Worm (Caenorhabditis elegans) whole organism, L1 larva: Measurements from ENCODE around the gene K05B2.4.

Experiments used
- C16A3.4 ChIP-seq: fragments of 150-350 bp; optimal IDR thresholded peaks from 2 replicates; lab custom pipeline; 2014; ENCODE audit warnings: missing biosample characterization, missing genetic modification characterization
- C34B4.2 ChIP-seq: sonication (generic microtip); optimal IDR thresholded peaks from 2 replicates; lab custom pipeline; 2017; ENCODE audit warnings: mild to moderate bottlenecking, missing genetic modification characterization, missing compliant biosample characterization
- F16B12.6 ChIP-seq: fragments of 150-350 bp; optimal IDR thresholded peaks from 2 replicates; lab custom pipeline; 2014; ENCODE audit warnings: missing biosample characterization, missing genetic modification characterization
- Y116A8C.19 ChIP-seq: sonication (generic microtip); optimal IDR thresholded peaks from 2 replicates; lab custom pipeline; 2016; ENCODE audit warnings: missing compliant biosample characterization, missing genetic modification characterization, borderline replicate concordance
- alr-1 ChIP-seq: fragments of 200-800 bp; sonication (Bioruptor generic); optimal IDR thresholded peaks from 2 replicates; lab custom pipeline; 2018; ENCODE audit warnings: borderline replicate concordance, mild to moderate bottlenecking, missing genetic modification characterization, missing compliant biosample characterization
- ceh-88 ChIP-seq: fragments of 200-800 bp; sonication (Bioruptor generic); IDR thresholded peaks from 2 replicates; pipeline ENCODE4 v1.3.6; 2022; ENCODE audit warnings: missing genetic modification characterization, missing compliant biosample characterization
- ceh-90 ChIP-seq: sonication (generic microtip); optimal IDR thresholded peaks from 2 replicates; lab custom pipeline; 2016; ENCODE audit warnings: missing genetic modification characterization, missing compliant biosample characterization
- ces-1 ChIP-seq: fragments of 150-350 bp; optimal IDR thresholded peaks from 2 replicates; lab custom pipeline; 2014; ENCODE audit warnings: missing biosample characterization, missing genetic modification reagents, missing genetic modification characterization
- dsc-1 ChIP-seq: sonication (generic microtip); optimal IDR thresholded peaks from 2 replicates; lab custom pipeline; 2016; ENCODE audit warnings: mild to moderate bottlenecking, missing genetic modification characterization, missing compliant biosample characterization
- elt-2 ChIP-seq: sonication (generic microtip); optimal IDR thresholded peaks from 2 replicates; lab custom pipeline; 2016; ENCODE audit warnings: missing genetic modification characterization, mild to moderate bottlenecking, inconsistent platforms, missing compliant biosample characterization, missing genetic modification reagents
- elt-3 ChIP-seq, 6 experiments: fragments of 150-350 bp in 1 of 6; sonication (generic microtip); optimal IDR thresholded peaks; 2 replicates each; lab custom pipeline; 2017 to 2018; ENCODE audit warnings: missing biosample characterization in 6 of 6, missing genetic modification characterization in 6 of 6, inconsistent platforms in 1 of 6
- fkh-10 ChIP-seq: sonication (generic microtip); optimal IDR thresholded peaks from 2 replicates; lab custom pipeline; 2017; ENCODE audit warnings: missing biosample characterization, missing genetic modification reagents, missing genetic modification characterization
- fkh-8 ChIP-seq: sonication (generic microtip); optimal IDR thresholded peaks from 2 replicates; lab custom pipeline; 2016; ENCODE audit warnings: mild to moderate bottlenecking, missing genetic modification characterization, missing compliant biosample characterization
- hlh-4 ChIP-seq: sonication (generic microtip); optimal IDR thresholded peaks from 2 replicates; lab custom pipeline; 2016; ENCODE audit warnings: mild to moderate bottlenecking, missing genetic modification characterization, missing compliant biosample characterization
- irx-1 ChIP-seq: sonication (generic microtip); optimal IDR thresholded peaks from 2 replicates; lab custom pipeline; 2016; ENCODE audit warnings: missing genetic modification characterization, missing compliant biosample characterization
- lin-14 ChIP-seq: fragments of 200-800 bp; sonication (Bioruptor generic); optimal IDR thresholded peaks from 2 replicates; lab custom pipeline; 2018; ENCODE audit warnings: mild to moderate bottlenecking, missing genetic modification characterization, moderate library complexity, missing compliant biosample characterization
- lin-15B ChIP-seq: fragments of 150-350 bp; sonication (generic microtip); optimal IDR thresholded peaks from 3 replicates; lab custom pipeline; 2014; ENCODE audit warnings: missing biosample characterization, missing genetic modification characterization
- lin-39 ChIP-seq: fragments of 150-350 bp; optimal IDR thresholded peaks from 2 replicates; lab custom pipeline; 2014; ENCODE audit warnings: missing biosample characterization, missing genetic modification reagents, missing genetic modification characterization
- lsy-2 ChIP-seq, 2 experiments: fragments of 150-350 bp; optimal IDR thresholded peaks; 2 replicates each; lab custom pipeline; 2014; ENCODE audit warnings: missing biosample characterization in 2 of 2, missing genetic modification characterization in 2 of 2
- mab-9 ChIP-seq: fragments of 200-800 bp; sonication (Bioruptor generic); IDR thresholded peaks from 2 replicates; pipeline ENCODE4 v1.3.6; 2022; ENCODE audit warnings: missing genetic modification reagents, missing genetic modification characterization, missing compliant biosample characterization
- mdl-1 ChIP-seq, 2 experiments: fragments of 150-350 bp; optimal IDR thresholded peaks; 2 replicates each; lab custom pipeline; 2014 to 2017; ENCODE audit warnings: missing biosample characterization in 2 of 2, missing genetic modification characterization in 2 of 2, inconsistent platforms in 1 of 2
- nhr-12 ChIP-seq: sonication (generic microtip); optimal IDR thresholded peaks from 2 replicates; lab custom pipeline; 2017; ENCODE audit warnings: missing biosample characterization, missing genetic modification characterization
- nhr-71 ChIP-seq: sonication (generic microtip); optimal IDR thresholded peaks from 2 replicates; lab custom pipeline; 2016; ENCODE audit warnings: mild to moderate bottlenecking, missing genetic modification characterization, moderate library complexity, missing compliant biosample characterization
- nhr-76 ChIP-seq: sonication (generic microtip); optimal IDR thresholded peaks from 2 replicates; lab custom pipeline; 2017; ENCODE audit warnings: missing biosample characterization, missing genetic modification characterization
- nhr-84 ChIP-seq: sonication (generic microtip); optimal IDR thresholded peaks from 2 replicates; lab custom pipeline; 2017; ENCODE audit warnings: missing biosample characterization, missing genetic modification characterization
- nhr-85 ChIP-seq: sonication (generic microtip); peaks from one replicate; lab custom pipeline; 2016; ENCODE audit warnings: missing genetic modification characterization, inconsistent platforms, missing compliant biosample characterization
- pqm-1 ChIP-seq: sonication (generic microtip); optimal IDR thresholded peaks from 3 replicates; lab custom pipeline; 2017; ENCODE audit warnings: missing biosample characterization, missing genetic modification characterization
- rnt-1 ChIP-seq: sonication (generic microtip); optimal IDR thresholded peaks from 2 replicates; lab custom pipeline; 2016; ENCODE audit warnings: mild to moderate bottlenecking, missing genetic modification characterization, moderate library complexity, missing compliant biosample characterization
- snpc-4 ChIP-seq: fragments of 150-350 bp; optimal IDR thresholded peaks from 2 replicates; lab custom pipeline; 2014; ENCODE audit warnings: missing biosample characterization, missing genetic modification characterization
- tlp-1 ChIP-seq: fragments of 150-350 bp; optimal IDR thresholded peaks from 2 replicates; lab custom pipeline; 2014; ENCODE audit warnings: missing biosample characterization, missing genetic modification characterization
- unc-30 ChIP-seq: sonication (generic microtip); optimal IDR thresholded peaks from 2 replicates; lab custom pipeline; 2017; ENCODE audit warnings: missing biosample characterization, missing genetic modification characterization
- xbp-1 ChIP-seq: sonication (generic microtip); optimal IDR thresholded peaks from 2 replicates; lab custom pipeline; 2016; ENCODE audit warnings: missing genetic modification characterization, missing compliant biosample characterization
- ztf-11 ChIP-seq, 2 experiments: sonication (generic microtip); optimal IDR thresholded peaks; 2 replicates each; lab custom pipeline; 2016 to 2017; ENCODE audit warnings: missing genetic modification characterization in 2 of 2, missing biosample characterization in 1 of 2, missing compliant biosample characterization in 1 of 2
- ztf-4 ChIP-seq: fragments of 150-350 bp; optimal IDR thresholded peaks from 2 replicates; lab custom pipeline; 2014; ENCODE audit warnings: missing biosample characterization, missing genetic modification characterization

K05B2.4 gene

DNA sequence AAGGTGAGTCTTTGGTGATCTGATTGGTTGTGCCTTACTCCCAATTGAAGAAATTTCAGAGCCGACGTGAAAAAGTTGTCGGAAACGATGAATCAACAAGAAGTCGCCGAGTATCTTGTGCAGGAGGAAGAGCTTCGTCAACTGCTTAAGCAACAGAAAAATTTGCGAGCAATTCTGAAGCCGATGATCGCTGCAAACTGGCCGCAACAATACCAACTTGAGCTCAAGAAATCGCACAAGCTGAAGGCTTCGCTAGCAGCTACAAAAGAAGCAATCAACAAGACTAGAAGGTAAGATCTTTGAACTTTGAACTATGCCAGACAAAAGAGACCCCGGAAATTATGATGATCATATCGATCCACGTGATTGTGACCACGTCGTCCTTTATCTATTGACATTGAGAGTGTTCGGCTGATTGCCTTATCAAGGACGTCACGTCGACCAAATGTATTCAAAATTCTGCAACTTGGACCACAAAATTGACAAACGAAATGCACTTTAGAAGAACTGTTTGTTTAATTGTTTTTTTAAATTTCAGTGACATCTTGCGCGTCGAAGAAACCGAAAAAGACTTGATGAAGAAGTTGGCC lies 9.4 kb downstream of the K05B2.4 start:
- no peak for TF ChIP-seq tlp-1
- TF ChIP-seq mdl-1 (tag; optimal IDR thresholded peaks at IDR 0.05; lab: Kevin White, UChicago) = no peak
- TF ChIP-seq irx-1 (tag; lab: Kevin White, UChicago) = no peak
- TF ChIP-seq nhr-12 (tag; lab: Kevin White, UChicago) = no peak
- peak in 1 of 6 experiments; percentile 51 for TF ChIP-seq elt-3 (tag; optimal IDR thresholded peaks at IDR 0.05; lab: Kevin White, UChicago)
- no peak for TF ChIP-seq lsy-2 (tag; optimal IDR thresholded peaks at IDR 0.05; lab: Kevin White, UChicago)
- TF ChIP-seq lin-15B (tag; lab: Kevin White, UChicago) = no peak
- no peak for TF ChIP-seq lin-39 (tag; lab: Kevin White, UChicago)
- TF ChIP-seq nhr-85 (tag; lab: Kevin White, UChicago) = peak; percentile 61
- TF ChIP-seq nhr-76 (tag; lab: Kevin White, UChicago) = no peak
- TF ChIP-seq elt-2 (tag; lab: Kevin White, UChicago) = peak; percentile 3
- TF ChIP-seq, all 84 proteins: peak for 3

DNA sequence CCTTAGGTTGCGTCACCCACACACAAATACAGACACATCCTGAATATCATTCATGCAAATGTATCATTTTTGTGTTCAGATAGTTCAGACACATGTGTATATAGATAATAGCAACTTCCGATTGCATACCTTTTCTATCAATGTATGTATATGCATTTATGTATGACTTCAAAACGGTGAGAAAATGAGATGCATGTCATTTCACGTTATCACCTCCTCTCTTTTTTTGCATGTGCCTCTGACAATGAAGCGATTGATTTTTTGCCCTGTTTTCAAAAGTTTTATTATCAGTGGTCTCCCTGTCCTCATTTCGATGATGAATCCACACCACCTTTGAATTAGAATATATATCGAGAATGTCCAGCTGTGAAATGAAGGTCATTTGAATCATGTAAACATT lies 15.0 kb downstream of the K05B2.4 start, which contains the start of gene K05B2.2:
Gene K05B2.2 (plus strand): TSS at position 278 of the 400 bp plus-strand sequence.
- TF ChIP-seq mdl-1 (tag; optimal IDR thresholded peaks at IDR 0.05; lab: Kevin White, UChicago) (no peak), dsc-1 (tag; lab: Kevin White, UChicago) (no peak), ztf-4 (tag; lab: Kevin White, UChicago) (no peak), mab-9 (GFP tag; lab: Robert Waterston, UW) (no peak), snpc-4 (tag; lab: Kevin White, UChicago) (no peak), Y116A8C.19 (tag; lab: Kevin White, UChicago) (no peak), C16A3.4 (tag; lab: Kevin White, UChicago) (no peak), F16B12.6 (tag; lab: Kevin White, UChicago) (no peak), C34B4.2 (tag; lab: Kevin White, UChicago) (no peak), nhr-12 (tag; lab: Kevin White, UChicago) (no peak), nhr-76 (tag; lab: Kevin White, UChicago) (no peak), ceh-90 (tag; lab: Kevin White, UChicago) (no peak), unc-30 (tag; lab: Kevin White, UChicago) (no peak), alr-1 (tag; lab: Kevin White, UChicago) (no peak), rnt-1 (tag; lab: Kevin White, UChicago) (no peak), nhr-84 (tag; lab: Kevin White, UChicago) (no peak), xbp-1 (tag; lab: Kevin White, UChicago) (no peak), elt-2 (tag; lab: Kevin White, UChicago) (peak; percentile 68), nhr-85 (tag; lab: Kevin White, UChicago) (peak; percentile 70), lsy-2 (tag; optimal IDR thresholded peaks at IDR 0.05; lab: Kevin White, UChicago) (no peak), lin-14 (peak; percentile 12)

DNA sequence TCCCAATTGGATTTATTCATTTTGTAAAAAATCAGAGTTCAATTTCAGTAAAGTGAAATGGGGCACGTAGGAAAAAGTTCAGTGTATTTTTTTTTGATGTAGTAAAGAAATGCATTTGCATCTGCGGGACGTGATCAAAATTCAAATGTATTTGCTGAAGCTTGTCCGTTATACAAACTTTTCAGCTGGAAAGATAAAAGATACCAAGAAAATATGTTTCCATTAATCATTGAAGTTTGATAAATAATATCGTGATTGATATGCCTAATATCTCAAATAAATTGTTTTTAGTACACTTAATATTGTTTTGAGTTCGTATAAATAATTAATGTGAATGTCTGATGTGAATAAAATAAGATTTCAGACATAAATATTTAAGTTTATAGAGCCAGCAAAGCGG lies 18.4 kb downstream of the K05B2.4 start:
- TF ChIP-seq tlp-1 = no peak
- TF ChIP-seq hlh-4 = peak; percentile 74
- TF ChIP-seq nhr-71 (tag; lab: Kevin White, UChicago) = peak; percentile 25
- no peak for TF ChIP-seq ceh-88
- peak; percentile 61 for TF ChIP-seq fkh-8 (tag; lab: Kevin White, UChicago)
- no peak for TF ChIP-seq pqm-1 (tag; lab: Kevin White, UChicago)
- no peak for TF ChIP-seq ztf-4 (tag; lab: Kevin White, UChicago)

DNA sequence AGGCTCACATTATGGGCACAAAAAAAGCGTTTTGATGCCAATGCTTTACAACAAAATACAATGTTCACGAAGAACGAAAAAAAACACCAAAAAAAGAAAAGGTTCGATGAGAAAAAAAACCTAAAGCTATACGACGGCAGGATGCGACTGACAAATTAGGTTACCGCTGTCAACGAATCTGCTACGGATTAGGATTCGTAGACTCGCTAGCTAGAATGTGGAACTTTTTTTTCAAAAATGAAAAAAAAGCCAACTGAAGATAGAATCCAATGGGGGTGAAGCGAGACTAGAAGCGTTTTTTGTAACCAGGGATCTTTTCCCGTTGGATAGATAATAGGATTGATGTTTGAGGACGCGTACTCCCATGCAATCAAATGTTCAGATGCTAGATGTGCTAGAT lies 18.8 kb downstream of the K05B2.4 start:
- TF ChIP-seq ztf-11 (tag; optimal IDR thresholded peaks at IDR 0.05; lab: Kevin White, UChicago) (no peak), ces-1 (GFP tag; lab: Kevin White, UChicago) (peak; percentile 7), lin-14 (peak; percentile 30), fkh-10 (GFP tag; lab: Kevin White, UChicago) (peak; percentile 73)
